Fruit fly (Drosophila melanogaster) whole organism, embryonic: ENCODE data around the gene Kal1.

Source experiments
- Atf3 ChIP-seq: fragments of 200-800 bp; sonication (Bioruptor generic); optimal IDR thresholded peaks from 3 replicates; lab custom pipeline; 2016; ENCODE audit warnings: missing biosample characterization, missing genetic modification characterization
- B-H2 ChIP-seq: fragments of 200-800 bp; sonication (Bioruptor generic); optimal IDR thresholded peaks from 2 replicates; lab custom pipeline; 2018; ENCODE audit warnings: missing biosample characterization, mild to moderate bottlenecking, missing genetic modification characterization
- CG10366 ChIP-seq: fragments of 200-800 bp; sonication (Bioruptor generic); IDR thresholded peaks from 2 replicates; pipeline ENCODE4 v1.3.6; 2022; ENCODE audit warnings: missing biosample characterization, missing genetic modification characterization
- CG11695 ChIP-seq: fragments of 200-800 bp; sonication (Bioruptor generic); IDR thresholded peaks from 3 replicates; pipeline ENCODE4 v1.3.6; 2022; ENCODE audit warnings: missing biosample characterization, missing genetic modification characterization
- CG12155 ChIP-seq: fragments of 200-800 bp; sonication (Bioruptor generic); optimal IDR thresholded peaks from 3 replicates; lab custom pipeline; 2016; ENCODE audit warnings: missing biosample characterization, missing genetic modification characterization
- CG12391 ChIP-seq: fragments of 200-800 bp; sonication (Bioruptor generic); optimal IDR thresholded peaks from 3 replicates; lab custom pipeline; 2018; ENCODE audit warnings: missing biosample characterization, mild to moderate bottlenecking, missing genetic modification characterization, moderate library complexity
- CG17612 ChIP-seq: fragments of 200-800 bp; sonication (Bioruptor generic); IDR thresholded peaks from 2 replicates; pipeline ENCODE4 v1.3.6; 2022; ENCODE audit warnings: missing biosample characterization, missing genetic modification characterization
- CG17829 ChIP-seq: fragments of 200-800 bp; optimal IDR thresholded peaks from 2 replicates; lab custom pipeline; 2019; ENCODE audit warnings: missing biosample characterization, mild to moderate bottlenecking, missing genetic modification characterization, moderate library complexity
- CG2875 ChIP-seq: fragments of 200-800 bp; sonication (Bioruptor generic); optimal IDR thresholded peaks from 2 replicates; lab custom pipeline; 2017; ENCODE audit warnings: missing biosample characterization, mild to moderate bottlenecking, missing genetic modification characterization, missing genetic modification reagents
- CG31365 ChIP-seq: fragments of 200-800 bp; sonication (Bioruptor generic); optimal IDR thresholded peaks from 2 replicates; lab custom pipeline; 2018; ENCODE audit warnings: missing biosample characterization, mild to moderate bottlenecking, missing genetic modification characterization
- CG33213 ChIP-seq: fragments of 200-800 bp; sonication (Bioruptor generic); optimal IDR thresholded peaks from 3 replicates; lab custom pipeline; 2016; ENCODE audit warnings: missing biosample characterization, missing genetic modification characterization
- CG42726 ChIP-seq: fragments of 200-800 bp; sonication (Bioruptor generic); IDR thresholded peaks from 2 replicates; pipeline ENCODE4 v1.3.6; 2022; ENCODE audit warnings: missing biosample characterization, missing genetic modification characterization; ENCODE audit not compliant: partially characterized antibody
- CG6175 ChIP-seq: fragments of 200-800 bp; sonication (Bioruptor generic); IDR thresholded peaks from 3 replicates; pipeline ENCODE4 v1.3.6; 2022; ENCODE audit warnings: missing biosample characterization, missing genetic modification characterization
- CG6654 ChIP-seq: fragments of 200-800 bp; sonication (Bioruptor generic); optimal IDR thresholded peaks from 2 replicates; lab custom pipeline; 2017; ENCODE audit warnings: missing biosample characterization, mild to moderate bottlenecking, missing genetic modification characterization
- CG8281 ChIP-seq: fragments of 200-800 bp; sonication (Bioruptor generic); optimal IDR thresholded peaks from 2 replicates; lab custom pipeline; 2018; ENCODE audit warnings: missing biosample characterization, mild to moderate bottlenecking, missing genetic modification characterization, moderate library complexity
- CG8924 ChIP-seq: fragments of 200-800 bp; optimal IDR thresholded peaks from 3 replicates; lab custom pipeline; 2019; ENCODE audit warnings: missing biosample characterization, mild to moderate bottlenecking, missing genetic modification characterization, moderate library complexity
- CG9817 ChIP-seq: fragments of 200-800 bp; sonication (Bioruptor generic); optimal IDR thresholded peaks from 2 replicates; lab custom pipeline; 2018; ENCODE audit warnings: missing biosample characterization, mild to moderate bottlenecking, missing genetic modification characterization, moderate library complexity
- Camta ChIP-seq: fragments of 200-800 bp; sonication (Bioruptor generic); optimal IDR thresholded peaks from 2 replicates; lab custom pipeline; 2016; ENCODE audit warnings: missing biosample characterization, missing genetic modification characterization
- Dfd ChIP-seq, 2 experiments: fragments of >200 bp; optimal IDR thresholded peaks; 2 replicates each; lab custom pipeline; 2017; ENCODE audit warnings: missing biosample characterization in 2 of 2, missing genetic modification characterization in 2 of 2
- Doc3 ChIP-seq: fragments of 200-800 bp; sonication (Bioruptor generic); IDR thresholded peaks from 3 replicates; pipeline ENCODE4 v1.3.6; 2022; ENCODE audit warnings: missing biosample characterization, missing genetic modification characterization; ENCODE audit not compliant: partially characterized antibody
- Fer1 ChIP-seq: fragments of 200-800 bp; sonication (Bioruptor generic); optimal IDR thresholded peaks from 2 replicates; lab custom pipeline; 2017; ENCODE audit warnings: missing biosample characterization, mild to moderate bottlenecking, missing genetic modification characterization
- HLHmδ ChIP-seq: fragments of 200-800 bp; sonication (Bioruptor generic); optimal IDR thresholded peaks from 2 replicates; lab custom pipeline; 2018; ENCODE audit warnings: missing biosample characterization, mild to moderate bottlenecking, missing genetic modification characterization, moderate library complexity
- Hr3 ChIP-seq: fragments of 200-800 bp; sonication (Bioruptor generic); optimal IDR thresholded peaks from 3 replicates; lab custom pipeline; 2016; ENCODE audit warnings: missing biosample characterization, missing genetic modification characterization
- MTF-1 ChIP-seq: fragments of 200-800 bp; sonication (Bioruptor generic); optimal IDR thresholded peaks from 2 replicates; lab custom pipeline; 2018; ENCODE audit warnings: missing biosample characterization, mild to moderate bottlenecking, missing genetic modification characterization, borderline replicate concordance
- Mrtf ChIP-seq: fragments of 200-800 bp; sonication (Bioruptor generic); IDR thresholded peaks from 3 replicates; pipeline ENCODE4 v1.3.6; 2022; ENCODE audit warnings: missing biosample characterization, missing genetic modification characterization
- Opbp ChIP-seq: fragments of 200-800 bp; sonication (Bioruptor generic); IDR thresholded peaks from 3 replicates; pipeline ENCODE4 v1.3.6; 2022; ENCODE audit warnings: missing biosample characterization, missing genetic modification characterization; ENCODE audit not compliant: partially characterized antibody
- Poxn ChIP-seq: fragments of 200-800 bp; sonication (Bioruptor generic); IDR thresholded peaks from 2 replicates; pipeline ENCODE4 v1.3.6; 2022; ENCODE audit warnings: missing biosample characterization, missing genetic modification characterization
- Side ChIP-seq: fragments of 200-800 bp; sonication (Bioruptor generic); optimal IDR thresholded peaks from 2 replicates; lab custom pipeline; 2016; ENCODE audit warnings: missing biosample characterization, missing genetic modification characterization
- Sox100B ChIP-seq: fragments of 200-800 bp; sonication (Bioruptor generic); optimal IDR thresholded peaks from 3 replicates; lab custom pipeline; 2018; ENCODE audit warnings: missing biosample characterization, mild to moderate bottlenecking, missing genetic modification characterization
- Spps ChIP-seq: fragments of 200-800 bp; sonication (Bioruptor generic); optimal IDR thresholded peaks from 2 replicates; lab custom pipeline; 2018; ENCODE audit warnings: missing biosample characterization, mild to moderate bottlenecking, missing genetic modification characterization
- Taf1 ChIP-seq: fragments of 200-800 bp; sonication (Bioruptor generic); IDR thresholded peaks from 2 replicates; pipeline ENCODE4 v1.3.6; 2022; ENCODE audit warnings: missing biosample characterization, missing genetic modification characterization
- al ChIP-seq: fragments of 200-800 bp; sonication (Bioruptor generic); IDR thresholded peaks from 2 replicates; pipeline ENCODE4 v1.3.6; 2022; ENCODE audit warnings: missing biosample characterization, missing genetic modification characterization
- bab2 ChIP-seq: fragments of 200-800 bp; sonication (Bioruptor generic); optimal IDR thresholded peaks from 2 replicates; lab custom pipeline; 2016; ENCODE audit warnings: missing biosample characterization, missing genetic modification characterization
- bowl ChIP-seq: fragments of 200-800 bp; sonication (Bioruptor generic); IDR thresholded peaks from 2 replicates; pipeline ENCODE4 v1.3.6; 2022; ENCODE audit warnings: missing biosample characterization, missing genetic modification characterization
- crp ChIP-seq, 2 experiments: fragments of 200-800 bp; sonication (Bioruptor generic); optimal IDR thresholded peaks; 2 replicates in 1 of 2; 3 replicates in 1 of 2; lab custom pipeline; 2017; ENCODE audit warnings: missing biosample characterization in 2 of 2, missing genetic modification characterization in 2 of 2, mild to moderate bottlenecking in 1 of 2, moderate library complexity in 1 of 2
- en ChIP-seq: fragments of 200-800 bp; sonication (Bioruptor generic); optimal IDR thresholded peaks from 2 replicates; lab custom pipeline; 2016; ENCODE audit warnings: missing biosample characterization, missing genetic modification characterization
- gsb ChIP-seq: fragments of 200-800 bp; sonication (Bioruptor generic); IDR thresholded peaks from 2 replicates; pipeline ENCODE4 v1.3.6; 2022; ENCODE audit warnings: missing biosample characterization, missing genetic modification characterization
- gt ChIP-seq: fragments of 200-800 bp; sonication (Bioruptor generic); IDR thresholded peaks from 2 replicates; pipeline ENCODE4 v1.3.6; 2022; ENCODE audit warnings: missing biosample characterization, missing genetic modification characterization
- hth ChIP-seq: fragments of >200 bp; optimal IDR thresholded peaks from 2 replicates; lab custom pipeline; 2017; ENCODE audit warnings: inconsistent platforms
- lov ChIP-seq, 2 experiments: fragments of 200-800 bp in 1 of 2; fragments of >200 bp in 1 of 2; sonication (Bioruptor generic) in 1 of 2; IDR thresholded peaks in 1 of 2; optimal IDR thresholded peaks in 1 of 2; 2 replicates in 1 of 2; 3 replicates in 1 of 2; pipeline versions ENCODE4 v1.3.6 to Lab custom; 2017 to 2022; ENCODE audit warnings: missing biosample characterization in 1 of 2, missing genetic modification characterization in 1 of 2
- mirr ChIP-seq: fragments of 200-800 bp; sonication (Bioruptor generic); optimal IDR thresholded peaks from 3 replicates; lab custom pipeline; 2018; ENCODE audit warnings: missing biosample characterization, mild to moderate bottlenecking, missing genetic modification characterization
- oc ChIP-seq: fragments of 200-800 bp; sonication (Bioruptor generic); optimal IDR thresholded peaks from 2 replicates; lab custom pipeline; 2018; ENCODE audit warnings: missing biosample characterization, mild to moderate bottlenecking, missing genetic modification characterization, moderate library complexity
- peb ChIP-seq: fragments of 200-800 bp; sonication (Bioruptor generic); IDR thresholded peaks from 2 replicates; pipeline ENCODE4 v1.3.6; 2022; ENCODE audit warnings: missing biosample characterization, missing genetic modification characterization
- pfk ChIP-seq: fragments of 200-800 bp; sonication (Bioruptor generic); optimal IDR thresholded peaks from 2 replicates; lab custom pipeline; 2018; ENCODE audit warnings: missing biosample characterization, mild to moderate bottlenecking, missing genetic modification characterization, moderate library complexity
- pum ChIP-seq: fragments of 200-800 bp; sonication (Bioruptor generic); optimal IDR thresholded peaks from 2 replicates; lab custom pipeline; 2016; ENCODE audit warnings: missing biosample characterization, missing genetic modification characterization
- ro ChIP-seq: fragments of 200-800 bp; sonication (Bioruptor generic); IDR thresholded peaks from 2 replicates; pipeline ENCODE4 v1.3.6; 2022; ENCODE audit warnings: missing biosample characterization, missing genetic modification characterization
- sd ChIP-seq: fragments of 200-800 bp; sonication (Bioruptor generic); optimal IDR thresholded peaks from 3 replicates; lab custom pipeline; 2018; ENCODE audit warnings: missing biosample characterization, mild to moderate bottlenecking, missing genetic modification characterization, moderate library complexity
- sna ChIP-seq: fragments of 200-800 bp; sonication (Bioruptor generic); IDR thresholded peaks from 2 replicates; pipeline ENCODE4 v1.3.6; 2022; ENCODE audit warnings: missing biosample characterization, missing genetic modification characterization; ENCODE audit not compliant: partially characterized antibody
- toy ChIP-seq: fragments of 200-800 bp; sonication (Bioruptor generic); IDR thresholded peaks from 2 replicates; pipeline ENCODE4 v1.3.6; 2022; ENCODE audit warnings: missing biosample characterization, missing genetic modification characterization

Gene Kal1

dm6 chr3R:24141013-24141592 is at the start of gene Kal1 (continued):
- TF ChIP-seq hth (lab: Kevin White, UChicago) (no peak), sd (tag; lab: Kevin White, UChicago) (peak; percentile 51), gt (GFP tag; lab: Robert Waterston, UW) (peak; percentile 60; the same call in 1 of the 2 replicates), CG12391 (peak; percentile 94), Atf3 (GFP tag; lab: Kevin White, UChicago) (no peak), CG9817 (tag; lab: Kevin White, UChicago) (peak; percentile 66), Fer1 (GFP tag; lab: Kevin White, UChicago) (peak; percentile 93), en (GFP tag; lab: Kevin White, UChicago) (no peak), Camta (peak; percentile 39), CG42726 (no peak), CG10366 (GFP tag; lab: Robert Waterston, UW) (peak; percentile 92), Spps (tag; lab: Kevin White, UChicago) (peak; percentile 94), mirr (GFP tag; lab: Kevin White, UChicago) (no peak), lov (optimal IDR thresholded peaks at IDR 0.05; lab: Kevin White, UChicago) (no peak), lov (GFP tag; IDR thresholded peaks at IDR 0.05; lab: Robert Waterston, UW) (peak; percentile 90), CG6654 (GFP tag; lab: Kevin White, UChicago) (peak; percentile 73), ro (peak; percentile 78), CG8924 (peak; percentile 95), gsb (peak; percentile 69), Sox100B (GFP tag; lab: Kevin White, UChicago) (peak; percentile 95), CG2875 (GFP tag; lab: Kevin White, UChicago) (peak; percentile 95), bab2 (GFP tag; lab: Kevin White, UChicago) (peak; percentile 24), Doc3 (GFP tag; lab: Robert Waterston, UW) (no peak), sna (GFP tag; lab: Robert Waterston, UW) (peak; percentile 59; the same call in 1 of the 2 replicates), al (GFP tag; lab: Robert Waterston, UW) (peak; percentile 54; the same call in 1 of the 2 replicates), CG8281 (peak; percentile 70), Side (peak; percentile 11), crp (GFP tag; optimal IDR thresholded peaks at IDR 0.05; lab: Kevin White, UChicago) (peak in 1 of 2 experiments; percentile 52), HLHmδ (no peak), oc (peak; percentile 96), CG33213 (GFP tag; lab: Kevin White, UChicago) (peak; percentile 2), Dfd (GFP tag; optimal IDR thresholded peaks at IDR 0.05; lab: Kevin White, UChicago) (no peak), CG6175 (GFP tag; lab: Robert Waterston, UW) (peak; percentile 58; the same call in 2 of the 3 replicates), Poxn (no peak), peb (GFP tag; lab: Robert Waterston, UW) (peak; percentile 87), toy (GFP tag; lab: Robert Waterston, UW) (peak; percentile 72), pfk (GFP tag; lab: Kevin White, UChicago) (no peak), CG17829 (tag; lab: Kevin White, UChicago) (peak; percentile 95), Taf1 (GFP tag; lab: Robert Waterston, UW) (peak; percentile 53; the same call in 1 of the 2 replicates), CG12155 (GFP tag; lab: Kevin White, UChicago) (peak; percentile 73), Hr3 (GFP tag; lab: Kevin White, UChicago) (peak; percentile 87), pum (GFP tag; lab: Kevin White, UChicago) (peak; percentile 34), bowl (GFP tag; lab: Robert Waterston, UW) (peak; percentile 85), Opbp (no peak), Mrtf (GFP tag; lab: Robert Waterston, UW) (peak; percentile 83), CG31365 (tag; lab: Kevin White, UChicago) (peak; percentile 72), CG17612 (GFP tag; lab: Robert Waterston, UW) (peak; percentile 44; the same call in 1 of the 2 replicates), MTF-1 (GFP tag; lab: Kevin White, UChicago) (peak; percentile 78), CG11695 (GFP tag; lab: Robert Waterston, UW) (peak; percentile 95), B-H2 (GFP tag; lab: Kevin White, UChicago) (no peak)
